Worm (Caenorhabditis elegans) whole organism, L1 larva: Measurements from ENCODE around the gene Y54G2A.45.
"Not testable (repeated sequence)": the region's sequence is repeated elsewhere in the genome, so short reads cannot be mapped to it uniquely, and the experiment has no call there.

Experiments used
- C04F5.9 ChIP-seq: sonication (generic microtip); optimal IDR thresholded peaks from 2 replicates; lab custom pipeline; 2016; ENCODE audit warnings: missing genetic modification characterization, missing compliant biosample characterization
- Y116A8C.19 ChIP-seq: sonication (generic microtip); optimal IDR thresholded peaks from 2 replicates; lab custom pipeline; 2016; ENCODE audit warnings: missing compliant biosample characterization, missing genetic modification characterization, borderline replicate concordance
- aly-2 ChIP-seq: fragments of 150-350 bp; optimal IDR thresholded peaks from 2 replicates; lab custom pipeline; 2014; ENCODE audit warnings: missing biosample characterization, missing genetic modification characterization
- blmp-1 ChIP-seq: fragments of 150-350 bp; optimal IDR thresholded peaks from 2 replicates; lab custom pipeline; 2014; ENCODE audit warnings: missing biosample characterization, missing genetic modification characterization
- ceh-63 ChIP-seq: fragments of 200-800 bp; sonication (Bioruptor generic); optimal IDR thresholded peaks from 2 replicates; lab custom pipeline; 2018; ENCODE audit warnings: mild to moderate bottlenecking, missing genetic modification characterization, missing compliant biosample characterization
- ceh-90 ChIP-seq: sonication (generic microtip); optimal IDR thresholded peaks from 2 replicates; lab custom pipeline; 2016; ENCODE audit warnings: missing genetic modification characterization, missing compliant biosample characterization
- ces-1 ChIP-seq: fragments of 150-350 bp; optimal IDR thresholded peaks from 2 replicates; lab custom pipeline; 2014; ENCODE audit warnings: missing biosample characterization, missing genetic modification reagents, missing genetic modification characterization
- dpl-1 ChIP-seq, 3 experiments: fragments of 150-350 bp in 2 of 3; sonication (generic microtip) in 1 of 3; optimal IDR thresholded peaks; 2 replicates each; lab custom pipeline; 2014 to 2017; ENCODE audit warnings: missing biosample characterization in 3 of 3, missing genetic modification characterization in 3 of 3, missing genetic modification reagents in 3 of 3
- efl-1 ChIP-seq, 4 experiments: fragments of 150-350 bp; optimal IDR thresholded peaks in 3 of 4; peaks in 1 of 4; 1 replicate in 1 of 4; 2 replicates in 3 of 4; lab custom pipeline; 2014; ENCODE audit warnings: missing biosample characterization in 2 of 4, missing genetic modification characterization in 2 of 4, missing genetic modification reagents in 2 of 4
- elt-3 ChIP-seq, 6 experiments: fragments of 150-350 bp in 1 of 6; sonication (generic microtip); optimal IDR thresholded peaks; 2 replicates each; lab custom pipeline; 2017 to 2018; ENCODE audit warnings: missing biosample characterization in 6 of 6, missing genetic modification characterization in 6 of 6, inconsistent platforms in 1 of 6
- fkh-4 ChIP-seq: sonication (generic microtip); optimal IDR thresholded peaks from 2 replicates; lab custom pipeline; 2016; ENCODE audit warnings: missing compliant biosample characterization, missing genetic modification characterization, borderline replicate concordance
- fkh-8 ChIP-seq: sonication (generic microtip); optimal IDR thresholded peaks from 2 replicates; lab custom pipeline; 2016; ENCODE audit warnings: mild to moderate bottlenecking, missing genetic modification characterization, missing compliant biosample characterization
- fos-1 ChIP-seq: fragments of 150-350 bp; optimal IDR thresholded peaks from 2 replicates; lab custom pipeline; 2014; ENCODE audit warnings: missing biosample characterization, missing genetic modification characterization
- grh-1 ChIP-seq: fragments of 200-800 bp; sonication (Bioruptor generic); IDR thresholded peaks from 2 replicates; pipeline ENCODE4 v1.3.6; 2022; ENCODE audit warnings: missing genetic modification reagents, missing genetic modification characterization, missing compliant biosample characterization
- irx-1 ChIP-seq: sonication (generic microtip); optimal IDR thresholded peaks from 2 replicates; lab custom pipeline; 2016; ENCODE audit warnings: missing genetic modification characterization, missing compliant biosample characterization
- lin-13 ChIP-seq: fragments of 150-350 bp; optimal IDR thresholded peaks from 2 replicates; lab custom pipeline; 2014; ENCODE audit warnings: missing biosample characterization, missing genetic modification reagents, missing genetic modification characterization
- lin-14 ChIP-seq: fragments of 200-800 bp; sonication (Bioruptor generic); optimal IDR thresholded peaks from 2 replicates; lab custom pipeline; 2018; ENCODE audit warnings: mild to moderate bottlenecking, missing genetic modification characterization, moderate library complexity, missing compliant biosample characterization
- lin-15B ChIP-seq: fragments of 150-350 bp; sonication (generic microtip); optimal IDR thresholded peaks from 3 replicates; lab custom pipeline; 2014; ENCODE audit warnings: missing biosample characterization, missing genetic modification characterization
- lin-39 ChIP-seq: fragments of 150-350 bp; optimal IDR thresholded peaks from 2 replicates; lab custom pipeline; 2014; ENCODE audit warnings: missing biosample characterization, missing genetic modification reagents, missing genetic modification characterization
- mef-2 ChIP-seq: fragments of 150-350 bp; optimal IDR thresholded peaks from 2 replicates; lab custom pipeline; 2014; ENCODE audit warnings: missing biosample characterization, missing genetic modification characterization
- mep-1 ChIP-seq: fragments of 150-350 bp; optimal IDR thresholded peaks from 2 replicates; lab custom pipeline; 2014; ENCODE audit warnings: missing biosample characterization, missing genetic modification characterization
- nhr-12 ChIP-seq: sonication (generic microtip); optimal IDR thresholded peaks from 2 replicates; lab custom pipeline; 2017; ENCODE audit warnings: missing biosample characterization, missing genetic modification characterization
- nhr-20 ChIP-seq: sonication (generic microtip); optimal IDR thresholded peaks from 2 replicates; lab custom pipeline; 2016; ENCODE audit warnings: mild to moderate bottlenecking, missing genetic modification characterization, missing compliant biosample characterization
- nhr-47 ChIP-seq: sonication (generic microtip); optimal IDR thresholded peaks from 2 replicates; lab custom pipeline; 2016; ENCODE audit warnings: mild to moderate bottlenecking, missing genetic modification characterization, moderate library complexity, missing compliant biosample characterization
- nhr-71 ChIP-seq: sonication (generic microtip); optimal IDR thresholded peaks from 2 replicates; lab custom pipeline; 2016; ENCODE audit warnings: mild to moderate bottlenecking, missing genetic modification characterization, moderate library complexity, missing compliant biosample characterization
- nhr-77 ChIP-seq: fragments of 150-350 bp; optimal IDR thresholded peaks from 2 replicates; lab custom pipeline; 2014; ENCODE audit warnings: missing biosample characterization, missing genetic modification characterization
- nhr-85 ChIP-seq: sonication (generic microtip); peaks from one replicate; lab custom pipeline; 2016; ENCODE audit warnings: missing genetic modification characterization, inconsistent platforms, missing compliant biosample characterization
- nhr-90 ChIP-seq: sonication (generic microtip); optimal IDR thresholded peaks from 2 replicates; lab custom pipeline; 2016; ENCODE audit warnings: mild to moderate bottlenecking, missing genetic modification characterization, missing compliant biosample characterization; ENCODE audit not compliant: poor library complexity
- pag-3 ChIP-seq: sonication (generic microtip); optimal IDR thresholded peaks from 2 replicates; lab custom pipeline; 2017; ENCODE audit warnings: missing genetic modification characterization, mild to moderate bottlenecking, missing compliant biosample characterization, antibody characterized with exemption, borderline replicate concordance; ENCODE audit not compliant: insufficient read depth
- pax-3 ChIP-seq: fragments of 200-800 bp; sonication (Bioruptor generic); optimal IDR thresholded peaks from 2 replicates; lab custom pipeline; 2018; ENCODE audit warnings: mild to moderate bottlenecking, missing genetic modification characterization, moderate library complexity, missing compliant biosample characterization
- pqm-1 ChIP-seq: sonication (generic microtip); optimal IDR thresholded peaks from 3 replicates; lab custom pipeline; 2017; ENCODE audit warnings: missing biosample characterization, missing genetic modification characterization
- rnt-1 ChIP-seq: sonication (generic microtip); optimal IDR thresholded peaks from 2 replicates; lab custom pipeline; 2016; ENCODE audit warnings: mild to moderate bottlenecking, missing genetic modification characterization, moderate library complexity, missing compliant biosample characterization
- skn-1 ChIP-seq: fragments of 150-350 bp; optimal IDR thresholded peaks from 2 replicates; lab custom pipeline; 2014; ENCODE audit warnings: missing biosample characterization, missing genetic modification characterization
- snu-23 ChIP-seq: sonication (generic microtip); optimal IDR thresholded peaks from 2 replicates; lab custom pipeline; 2016; ENCODE audit warnings: missing genetic modification characterization, missing compliant biosample characterization
- sox-4 ChIP-seq: sonication (generic microtip); optimal IDR thresholded peaks from 2 replicates; lab custom pipeline; 2016; ENCODE audit warnings: missing genetic modification characterization, missing compliant biosample characterization
- sptf-1 ChIP-seq: fragments of 150-350 bp; optimal IDR thresholded peaks from 2 replicates; lab custom pipeline; 2014; ENCODE audit warnings: missing biosample characterization, missing genetic modification characterization
- tbx-2 ChIP-seq: sonication (generic microtip); optimal IDR thresholded peaks from 2 replicates; lab custom pipeline; 2016; ENCODE audit warnings: missing genetic modification characterization, missing compliant biosample characterization
- tlp-1 ChIP-seq: fragments of 150-350 bp; optimal IDR thresholded peaks from 2 replicates; lab custom pipeline; 2014; ENCODE audit warnings: missing biosample characterization, missing genetic modification characterization
- unc-130 ChIP-seq: fragments of 150-350 bp; optimal IDR thresholded peaks from 2 replicates; lab custom pipeline; 2017; ENCODE audit warnings: missing biosample characterization, missing genetic modification characterization, inconsistent platforms
- unc-30 ChIP-seq: sonication (generic microtip); optimal IDR thresholded peaks from 2 replicates; lab custom pipeline; 2017; ENCODE audit warnings: missing biosample characterization, missing genetic modification characterization
- unc-86 ChIP-seq: sonication (generic microtip); optimal IDR thresholded peaks from 2 replicates; lab custom pipeline; 2016; ENCODE audit warnings: missing genetic modification characterization, missing compliant biosample characterization
- vab-15 ChIP-seq: sonication (generic microtip); optimal IDR thresholded peaks from 2 replicates; lab custom pipeline; 2017; ENCODE audit warnings: missing genotype, mild to moderate bottlenecking, missing genetic modification characterization, missing compliant biosample characterization
- ztf-11 ChIP-seq, 2 experiments: sonication (generic microtip); optimal IDR thresholded peaks; 2 replicates each; lab custom pipeline; 2016 to 2017; ENCODE audit warnings: missing genetic modification characterization in 2 of 2, missing biosample characterization in 1 of 2, missing compliant biosample characterization in 1 of 2

The Y54G2A.45 gene

ce11 chrIV:2776733-2777132 is 28.9 kb upstream of the Y54G2A.45 start:
- no peak for TF ChIP-seq sptf-1 (tag; lab: Kevin White, UChicago)
- no peak for TF ChIP-seq unc-86 (tag; lab: Kevin White, UChicago)
- no peak for TF ChIP-seq nhr-12 (tag; lab: Kevin White, UChicago)
- no peak for TF ChIP-seq tbx-2
- no peak for TF ChIP-seq nhr-90 (tag; lab: Kevin White, UChicago)
- TF ChIP-seq ceh-63 (GFP tag; lab: Kevin White, UChicago) = no peak
- TF ChIP-seq nhr-85 (tag; lab: Kevin White, UChicago) = peak; percentile 56

- not testable (repeated sequence) for TF ChIP-seq sox-4, sptf-1, nhr-90 (tag; lab: Kevin White, UChicago)
These were observed 27.8 kb upstream of the Y54G2A.45 start, which contains the start of gene Y54G2A.72 for ce11 chrIV:2777841-2778240. Gene Y54G2A.72, plus strand, starts transcription at chrIV:2778141.

ce11 chrIV:2782793-2783540 is 22.7 kb upstream of the Y54G2A.45 start, which contains the start of gene Y54G2A.12:
Gene Y54G2A.12, minus strand, starts transcription at chrIV:2782843.
- TF ChIP-seq ces-1 (GFP tag; lab: Kevin White, UChicago) (no peak), dpl-1 (GFP tag; optimal IDR thresholded peaks at IDR 0.05; lab: Kevin White, UChicago) (peak in 2 of 3 experiments; percentile 4 to 8), nhr-77 (tag; lab: Kevin White, UChicago) (no peak), efl-1 (optimal IDR thresholded peaks at IDR 0.05; lab: Kevin White, UChicago) (peak; percentile 39 to 41), efl-1 (GFP tag; optimal IDR thresholded peaks at IDR 0.05 in 1 of 2; lab: Kevin White, UChicago) (peak; percentile 44 to 55), tbx-2 (no peak), rnt-1 (tag; lab: Kevin White, UChicago) (no peak)

ce11 chrIV:2785057-2785456 is 20.6 kb upstream of the Y54G2A.45 start:
- TF ChIP-seq aly-2 (tag; lab: Kevin White, UChicago) = no peak
- no peak for TF ChIP-seq C04F5.9
- peak; percentile 71 for TF ChIP-seq nhr-85 (tag; lab: Kevin White, UChicago)
- no peak for TF ChIP-seq unc-30
- TF ChIP-seq ces-1 (GFP tag; lab: Kevin White, UChicago) = no peak
- TF ChIP-seq lin-14 (GFP tag; lab: Kevin White, UChicago) = no peak
- no peak for TF ChIP-seq tlp-1 (tag; lab: Kevin White, UChicago)
- TF ChIP-seq fos-1 (tag; lab: Kevin White, UChicago) = no peak
- TF ChIP-seq lin-13 (GFP tag; lab: Kevin White, UChicago) = no peak
- TF ChIP-seq dpl-1 (GFP tag; optimal IDR thresholded peaks at IDR 0.05; lab: Kevin White, UChicago) = peak; percentile 37 to 45 (median 43)
- no peak for TF ChIP-seq skn-1
- TF ChIP-seq ceh-90 (tag; lab: Kevin White, UChicago) = no peak
- TF ChIP-seq Y116A8C.19 = no peak
- no peak for TF ChIP-seq irx-1
- TF ChIP-seq blmp-1 = peak; percentile 38
- TF ChIP-seq vab-15 (tag; lab: Kevin White, UChicago) = no peak
- TF ChIP-seq fkh-4 = no peak
- TF ChIP-seq nhr-71 (tag; lab: Kevin White, UChicago) = peak; percentile 68
- TF ChIP-seq lin-15B (tag; lab: Kevin White, UChicago) = no peak
- TF ChIP-seq snu-23 (GFP tag; lab: Kevin White, UChicago) = peak; percentile 68
- no peak for TF ChIP-seq pax-3 (tag; lab: Kevin White, UChicago)
- TF ChIP-seq mep-1 = peak; percentile 64
- TF ChIP-seq nhr-20 (tag; lab: Kevin White, UChicago) = peak; percentile 46
- no peak for TF ChIP-seq pag-3 (tag; lab: Kevin White, UChicago)
- TF ChIP-seq elt-3 (tag; optimal IDR thresholded peaks at IDR 0.05; lab: Kevin White, UChicago) = peak in 1 of 6 experiments; percentile 26
- TF ChIP-seq fkh-8 (tag; lab: Kevin White, UChicago) = no peak
- TF ChIP-seq grh-1 (GFP tag; lab: Robert Waterston, UW) = 0 out of 2 replicates have a peak, but pooled peaks have one; percentile 13
- no peak for TF ChIP-seq unc-130 (tag; lab: Kevin White, UChicago)
- no peak for TF ChIP-seq ztf-11 (tag; optimal IDR thresholded peaks at IDR 0.05; lab: Kevin White, UChicago)
- TF ChIP-seq nhr-47 (tag; lab: Kevin White, UChicago) = peak; percentile 54
- TF ChIP-seq nhr-12 (tag; lab: Kevin White, UChicago) = no peak
- peak; percentile 69 to 72 for TF ChIP-seq efl-1 (optimal IDR thresholded peaks at IDR 0.05; lab: Kevin White, UChicago)
- peak; percentile 47 to 87 for TF ChIP-seq efl-1 (GFP tag; optimal IDR thresholded peaks at IDR 0.05 in 1 of 2; lab: Kevin White, UChicago)
- TF ChIP-seq mef-2 (tag; lab: Kevin White, UChicago) = no peak
- TF ChIP-seq lin-39 (tag; lab: Kevin White, UChicago) = no peak
- TF ChIP-seq pqm-1 = no peak
